Worm (Caenorhabditis elegans): ENCODE measurements around the gene F46C5.1.

- no peak for TF ChIP-seq lsy-2 (tag; optimal IDR thresholded peaks at IDR 0.05)
- TF ChIP-seq nhr-25 (tag; optimal IDR thresholded peaks at IDR 0.05): no peak
- TF ChIP-seq nhr-237 (tag; optimal IDR thresholded peaks at IDR 0.05): no peak
- TF ChIP-seq mab-5 (tag; optimal IDR thresholded peaks at IDR 0.05): no peak
- no peak for TF ChIP-seq peb-1 (tag; optimal IDR thresholded peaks at IDR 0.05)
- TF ChIP-seq snpc-4 (tag; optimal IDR thresholded peaks at IDR 0.05): no peak
- TF ChIP-seq elt-3 (tag; optimal IDR thresholded peaks at IDR 0.05): no peak
- no peak for TF ChIP-seq zag-1 (tag; optimal IDR thresholded peaks at IDR 0.05)
- no peak for TF ChIP-seq unc-62 (GFP tag; optimal IDR thresholded peaks at IDR 0.05)
- TF ChIP-seq lin-39 (tag; optimal IDR thresholded peaks at IDR 0.05): no peak
- TF ChIP-seq aly-2 (tag; optimal IDR thresholded peaks at IDR 0.05): no peak
- TF ChIP-seq egl-27 (tag; optimal IDR thresholded peaks at IDR 0.05): no peak
- no peak for TF ChIP-seq nhr-6 (tag; optimal IDR thresholded peaks at IDR 0.05)
- no peak for TF ChIP-seq mdl-1 (tag; optimal IDR thresholded peaks at IDR 0.05)
Observed at ce11 chrII:8830917-8831316, 9.9 kb upstream of the F46C5.1 start.

All from whole organism, L2 larva.